Worm (Caenorhabditis elegans) whole organism, early embryonic: ENCODE measurements around the gene acs-20.

ENCODE experiments used
- ama-1 ChIP-seq: fragments of 150-350 bp; optimal IDR thresholded peaks from 2 replicates; lab custom pipeline; 2014
- flt-1 ChIP-seq: fragments of 200-800 bp; sonication (Bioruptor generic); IDR thresholded peaks from 2 replicates; pipeline ENCODE4 v1.3.6; 2022; ENCODE audit warnings: missing genetic modification characterization, missing compliant biosample characterization
- scrt-1 ChIP-seq: fragments of 200-800 bp; sonication (Bioruptor generic); IDR thresholded peaks from 2 replicates; pipeline ENCODE4 v1.3.6; 2022; ENCODE audit warnings: missing genetic modification characterization, missing compliant biosample characterization
- sea-1 ChIP-seq: fragments of 200-800 bp; sonication (Bioruptor generic); conservative IDR thresholded peaks from 2 replicates; pipeline ENCODE4 v1.3.6; 2022; ENCODE audit warnings: missing genetic modification characterization, missing compliant biosample characterization

DNA sequence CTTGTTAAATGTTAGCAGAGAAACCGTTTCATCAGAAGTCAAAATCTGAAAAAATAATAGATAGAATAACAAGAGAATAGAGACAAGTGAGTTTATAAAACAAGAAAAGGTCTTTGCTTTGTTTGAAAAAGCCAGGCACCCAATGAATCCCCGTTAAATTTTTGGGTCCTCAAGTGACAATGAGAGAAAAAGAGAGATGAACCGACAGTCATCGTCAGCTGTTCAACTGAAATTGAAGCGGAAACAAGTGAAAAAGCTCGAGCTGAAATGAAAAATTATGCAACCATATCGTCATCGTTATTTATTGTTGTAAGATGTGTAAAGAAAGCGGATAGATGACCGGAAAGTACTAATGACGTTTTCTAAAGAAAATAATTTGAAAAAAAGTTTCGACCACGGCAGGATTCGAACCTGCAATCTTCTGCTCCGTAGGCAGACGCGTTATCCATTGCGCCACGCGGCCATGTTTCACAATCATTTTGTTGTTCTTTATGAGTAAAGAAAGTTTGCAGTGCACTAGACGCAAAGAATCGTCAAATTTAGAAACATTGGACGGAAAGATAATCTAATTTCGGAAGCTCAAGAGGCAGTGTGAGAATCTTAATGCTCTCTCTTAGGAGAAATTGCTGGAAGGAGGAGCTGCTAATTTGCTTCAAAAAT is 19.2 kb upstream of the acs-20 start, which contains the start of gene F08G5.3:
- TF ChIP-seq ama-1 (no peak), sea-1 (GFP tag; lab: Robert Waterston, UW) (0 out of 2 replicates have a peak, but pooled peaks have one; percentile 9), scrt-1 (GFP tag; lab: Robert Waterston, UW) (peak; percentile 57; the same call in 1 of the 2 replicates), flt-1 (GFP tag; lab: Robert Waterston, UW) (peak; percentile 43; the same call in 1 of the 2 replicates)
